Fruit fly (Drosophila melanogaster): ENCODE measurements around the gene Cpsf100.
A peak's percentile ranks its signal among the peaks of the same experiment; 100 is the strongest.

The Cpsf100 gene

DNA sequence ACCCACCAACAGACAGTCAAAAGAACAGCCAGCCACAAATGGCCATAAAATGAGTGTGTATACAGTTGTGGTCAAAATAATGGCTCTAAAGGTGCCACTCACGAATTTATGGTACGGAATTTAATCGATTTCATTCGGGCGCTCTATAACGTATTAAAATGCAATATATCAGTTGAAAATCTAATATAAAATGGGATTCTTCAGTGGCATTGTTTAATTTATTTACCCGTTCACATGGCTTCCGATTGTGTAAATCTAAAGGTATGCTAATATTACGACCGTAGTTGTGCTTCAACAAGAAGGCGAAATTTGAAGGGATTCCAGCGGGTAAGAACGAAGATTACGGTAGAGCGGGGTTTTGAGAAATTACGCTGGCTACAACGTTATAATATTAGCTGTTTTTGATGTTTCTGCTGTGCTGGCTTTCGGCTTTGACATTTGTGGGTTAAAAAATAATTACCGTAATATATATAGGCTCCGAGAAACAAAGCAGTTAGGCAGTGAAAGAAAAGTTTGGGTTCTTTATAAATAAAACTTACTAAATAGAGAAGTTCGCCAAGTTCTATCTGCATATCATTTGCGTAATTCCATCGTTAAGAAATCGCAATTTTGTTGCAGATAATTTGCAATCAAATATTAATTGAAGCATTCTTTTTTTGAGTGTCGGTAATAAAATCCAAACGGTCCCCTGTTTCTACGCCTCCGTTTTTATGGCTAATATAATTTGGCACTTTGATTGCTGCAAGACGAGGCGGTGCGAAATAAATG is 41.4 kb downstream of the Cpsf100 start:
- TF ChIP-seq CG33017 (tag; optimal IDR thresholded peaks at IDR 0.05): no peak
- TF ChIP-seq Crg-1 (GFP tag; optimal IDR thresholded peaks at IDR 0.05): no peak
- TF ChIP-seq cic (GFP tag; optimal IDR thresholded peaks at IDR 0.05): no peak
- TF ChIP-seq CG14711 (tag; optimal IDR thresholded peaks at IDR 0.05): no peak
- TF ChIP-seq CG7045 (GFP tag; optimal IDR thresholded peaks at IDR 0.05): no peak
- no peak for TF ChIP-seq CG5204 (GFP tag; optimal IDR thresholded peaks at IDR 0.05)
- TF ChIP-seq bab1 (GFP tag; optimal IDR thresholded peaks at IDR 0.05): no peak

DNA sequence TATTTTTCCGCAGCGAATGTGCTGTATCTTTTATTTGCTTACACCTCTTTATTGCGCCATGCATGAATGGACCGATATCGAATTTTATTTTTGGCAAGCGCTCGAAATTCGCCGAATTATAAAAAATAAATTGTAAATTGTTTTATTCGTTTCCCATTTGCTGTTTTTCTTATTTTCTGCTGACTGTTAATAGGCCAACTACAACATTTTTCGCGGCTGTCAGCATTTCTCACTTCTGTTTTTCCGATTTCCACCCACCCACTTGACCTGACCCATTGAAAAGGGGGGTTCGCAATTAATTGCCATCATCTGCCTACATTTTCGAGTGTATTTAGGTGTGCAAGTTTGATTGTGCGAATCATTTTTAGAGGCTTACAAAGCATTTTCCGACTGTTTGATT is 42.2 kb downstream of the Cpsf100 start:
- TF ChIP-seq tj (GFP tag; optimal IDR thresholded peaks at IDR 0.05): peak; percentile 92
- TF ChIP-seq Hr96 (GFP tag; optimal IDR thresholded peaks at IDR 0.05): no peak

DNA sequence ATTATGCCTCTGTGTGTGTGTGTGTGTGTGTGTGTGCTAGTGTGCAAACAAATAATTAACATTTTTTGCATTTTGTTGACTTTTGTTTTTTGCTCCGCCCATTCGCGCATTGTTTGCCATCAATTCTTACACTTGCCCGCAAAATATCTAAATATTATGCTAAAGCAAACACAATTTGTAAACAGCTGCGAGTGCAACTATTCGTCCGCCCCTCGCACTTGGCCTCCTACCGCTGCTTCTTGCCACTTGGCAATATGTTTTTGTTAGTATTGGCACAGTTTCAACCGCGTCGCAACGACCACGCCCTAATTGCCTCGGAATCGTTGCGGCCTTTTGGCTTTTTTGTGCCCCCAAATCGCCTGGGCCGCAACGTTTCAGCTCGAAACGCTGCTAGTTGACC is 43.2 kb downstream of the Cpsf100 start:
- TF ChIP-seq tj (GFP tag; optimal IDR thresholded peaks at IDR 0.05) (peak; percentile 70), Hr96 (GFP tag; optimal IDR thresholded peaks at IDR 0.05) (no peak), kay (GFP tag; ENCODE audit: borderline replicate concordance) (peak; percentile 41)

- TF ChIP-seq CG7101 (tag; optimal IDR thresholded peaks at IDR 0.05) (no peak), kay (GFP tag; ENCODE audit: borderline replicate concordance) (no peak), toe (GFP tag; optimal IDR thresholded peaks at IDR 0.05) (no peak), CG14711 (tag; optimal IDR thresholded peaks at IDR 0.05) (no peak), tj (GFP tag; optimal IDR thresholded peaks at IDR 0.05) (no peak), CG11617 (GFP tag; optimal IDR thresholded peaks at IDR 0.05) (no peak), CG5204 (GFP tag; optimal IDR thresholded peaks at IDR 0.05) (no peak), CG1620 (GFP tag; optimal IDR thresholded peaks at IDR 0.05) (no peak), pad (GFP tag; optimal IDR thresholded peaks at IDR 0.05) (no peak), bab1 (GFP tag; optimal IDR thresholded peaks at IDR 0.05) (no peak), CG7045 (GFP tag; optimal IDR thresholded peaks at IDR 0.05) (no peak), ovo (GFP tag; optimal IDR thresholded peaks at IDR 0.05) (no peak)
These were observed 47.7 kb downstream of the Cpsf100 start for dm6 chr3R:29082034-29082433.

- TF ChIP-seq tj (GFP tag; optimal IDR thresholded peaks at IDR 0.05): peak; percentile 96
- TF ChIP-seq bab1 (GFP tag; optimal IDR thresholded peaks at IDR 0.05): no peak
These were observed 48.3 kb downstream of the Cpsf100 start for dm6 chr3R:29082511-29083296.

dm6 chr3R:29083459-29084457 is 49.4 kb downstream of the Cpsf100 start:
- TF ChIP-seq kay (GFP tag; ENCODE audit: borderline replicate concordance) (peak; percentile 66), CG5204 (GFP tag; optimal IDR thresholded peaks at IDR 0.05) (no peak), CG12768 (GFP tag; optimal IDR thresholded peaks at IDR 0.05) (peak; percentile 51), CG7045 (GFP tag; optimal IDR thresholded peaks at IDR 0.05) (peak; percentile 2), Hr96 (GFP tag; optimal IDR thresholded peaks at IDR 0.05) (no peak), ovo (GFP tag; optimal IDR thresholded peaks at IDR 0.05) (no peak), cic (GFP tag; optimal IDR thresholded peaks at IDR 0.05) (peak; percentile 5), cnc (optimal IDR thresholded peaks at IDR 0.05) (no peak), CG7101 (tag; optimal IDR thresholded peaks at IDR 0.05) (no peak), CG14711 (tag; optimal IDR thresholded peaks at IDR 0.05) (no peak)
